Fruit fly (Drosophila melanogaster) whole organism, embryonic: ENCODE measurements around the gene Tbc1d22.

Experiments used
- Poxn ChIP-seq: fragments of 200-800 bp; sonication (Bioruptor generic); IDR thresholded peaks from 2 replicates; pipeline ENCODE4 v1.3.6; 2022; ENCODE audit warnings: missing biosample characterization, missing genetic modification characterization
- Tbp ChIP-seq: fragments of >200 bp; optimal IDR thresholded peaks from 2 replicates; lab custom pipeline; 2018; ENCODE audit warnings: missing biosample characterization, missing genetic modification characterization

DNA sequence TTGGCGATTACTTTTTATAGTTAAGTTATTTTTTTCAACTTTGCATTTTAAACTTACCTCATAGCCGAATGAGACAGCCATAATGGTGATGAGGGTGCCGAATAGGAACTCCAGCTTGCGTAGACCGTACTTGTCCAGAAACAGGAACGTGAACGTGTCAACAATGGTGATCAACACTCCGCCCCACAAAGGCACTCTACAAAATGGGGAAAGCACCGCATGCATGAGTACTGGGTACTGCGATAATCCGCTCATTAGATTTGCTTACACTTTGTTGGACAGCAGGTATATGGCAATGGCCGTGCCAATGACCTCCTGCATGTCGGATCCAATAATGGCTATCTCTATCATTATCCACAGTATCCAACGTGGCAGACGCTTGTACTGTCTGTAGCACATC, 44.5 kb upstream of the Tbc1d22 start:
- TF ChIP-seq Poxn (no peak), Tbp (no peak)
